Fruit fly (Drosophila melanogaster) whole organism, embryonic: ENCODE measurements around the gene CG31759.

Experiments used
- Ada2b ChIP-seq: fragments of 200-800 bp; sonication (Bioruptor generic); IDR thresholded peaks from 2 replicates; pipeline ENCODE4 v1.3.6; 2022; ENCODE audit warnings: missing biosample characterization, missing genetic modification characterization
- Asciz ChIP-seq: fragments of 200-800 bp; sonication (Bioruptor generic); optimal IDR thresholded peaks from 2 replicates; lab custom pipeline; 2017; ENCODE audit warnings: missing biosample characterization, mild to moderate bottlenecking, missing genetic modification characterization, missing genetic modification reagents
- Bgb ChIP-seq: fragments of 200-800 bp; sonication (Bioruptor generic); IDR thresholded peaks from 2 replicates; pipeline ENCODE4 v1.3.6; 2022; ENCODE audit warnings: missing biosample characterization, missing genetic modification characterization; ENCODE audit not compliant: partially characterized antibody
- BtbVII ChIP-seq: fragments of 200-800 bp; sonication (Bioruptor generic); optimal IDR thresholded peaks from 3 replicates; lab custom pipeline; 2017; ENCODE audit warnings: missing biosample characterization, mild to moderate bottlenecking, missing genetic modification characterization
- CG11247 ChIP-seq: fragments of 200-800 bp; sonication (Bioruptor generic); IDR thresholded peaks from 2 replicates; pipeline ENCODE4 v1.3.6; 2022; ENCODE audit warnings: missing biosample characterization, missing genetic modification characterization
- CG11723 ChIP-seq: fragments of 200-800 bp; sonication (Bioruptor generic); optimal IDR thresholded peaks from 2 replicates; lab custom pipeline; 2017; ENCODE audit warnings: missing biosample characterization, mild to moderate bottlenecking, missing genetic modification characterization
- CG13296 ChIP-seq: fragments of 200-800 bp; sonication (Bioruptor generic); optimal IDR thresholded peaks from 3 replicates; lab custom pipeline; 2018; ENCODE audit warnings: missing biosample characterization, mild to moderate bottlenecking, missing genetic modification characterization
- CG15269 ChIP-seq: fragments of 200-800 bp; sonication (Bioruptor generic); optimal IDR thresholded peaks from 2 replicates; lab custom pipeline; 2018; ENCODE audit warnings: missing biosample characterization, mild to moderate bottlenecking, missing genetic modification characterization, moderate library complexity
- CG15696 ChIP-seq: fragments of 200-800 bp; sonication (Bioruptor generic); optimal IDR thresholded peaks from 2 replicates; lab custom pipeline; 2019; ENCODE audit warnings: missing biosample characterization, mild to moderate bottlenecking, missing genetic modification characterization, moderate library complexity
- CG17912 ChIP-seq: fragments of 200-800 bp; sonication (Bioruptor generic); optimal IDR thresholded peaks from 2 replicates; lab custom pipeline; 2018; ENCODE audit warnings: missing biosample characterization, mild to moderate bottlenecking, missing genetic modification characterization
- CG32532 ChIP-seq: fragments of 200-800 bp; sonication (Bioruptor generic); IDR thresholded peaks from 2 replicates; pipeline ENCODE4 v1.3.6; 2022; ENCODE audit warnings: missing biosample characterization, missing genetic modification characterization
- CG3281 ChIP-seq: fragments of 200-800 bp; sonication (Bioruptor generic); optimal IDR thresholded peaks from 3 replicates; lab custom pipeline; 2017; ENCODE audit warnings: missing biosample characterization, mild to moderate bottlenecking, missing genetic modification characterization
- CG33213 ChIP-seq: fragments of 200-800 bp; sonication (Bioruptor generic); optimal IDR thresholded peaks from 3 replicates; lab custom pipeline; 2016; ENCODE audit warnings: missing biosample characterization, missing genetic modification characterization
- CG34224 ChIP-seq: fragments of 200-800 bp; sonication (Bioruptor generic); IDR thresholded peaks from 3 replicates; pipeline ENCODE4 v1.3.6; 2022; ENCODE audit warnings: missing biosample characterization, missing genetic modification characterization; ENCODE audit not compliant: partially characterized antibody
- CG3847 ChIP-seq: fragments of 200-800 bp; sonication (Bioruptor generic); IDR thresholded peaks from 2 replicates; pipeline ENCODE4 v1.3.6; 2022; ENCODE audit warnings: missing biosample characterization, missing genetic modification characterization
- CG4707 ChIP-seq: fragments of 200-800 bp; sonication (Bioruptor generic); optimal IDR thresholded peaks from 2 replicates; lab custom pipeline; 2018; ENCODE audit warnings: missing biosample characterization, mild to moderate bottlenecking, missing genetic modification characterization, moderate library complexity
- CG6254 ChIP-seq: fragments of 200-800 bp; sonication (Bioruptor generic); optimal IDR thresholded peaks from 3 replicates; lab custom pipeline; 2017; ENCODE audit warnings: mild to moderate bottlenecking, missing biosample characterization, missing genetic modification reagents, missing genetic modification characterization
- CG8290 ChIP-seq, 3 experiments: fragments of 200-800 bp; sonication (Bioruptor generic); optimal IDR thresholded peaks; 2 replicates each; lab custom pipeline; 2016 to 2019; ENCODE audit warnings: missing biosample characterization in 3 of 3, missing genetic modification characterization in 3 of 3, mild to moderate bottlenecking in 2 of 3, moderate library complexity in 1 of 3
- CrebB ChIP-seq: fragments of 200-800 bp; sonication (Bioruptor generic); optimal IDR thresholded peaks from 3 replicates; lab custom pipeline; 2018; ENCODE audit warnings: missing biosample characterization, mild to moderate bottlenecking, missing genetic modification characterization
- Dbx ChIP-seq: fragments of 200-800 bp; sonication (Bioruptor generic); IDR thresholded peaks from 3 replicates; pipeline ENCODE4 v1.3.6; 2022; ENCODE audit warnings: missing biosample characterization, missing genetic modification characterization
- Drgx ChIP-seq: fragments of 200-800 bp; sonication (Bioruptor generic); IDR thresholded peaks from 2 replicates; pipeline ENCODE4 v1.3.6; 2022; ENCODE audit warnings: missing biosample characterization, missing genetic modification characterization
- ERR ChIP-seq: fragments of 200-800 bp; sonication (Bioruptor generic); optimal IDR thresholded peaks from 2 replicates; lab custom pipeline; 2016; ENCODE audit warnings: missing biosample characterization, missing genetic modification characterization
- Ets65A ChIP-seq: fragments of 200-800 bp; sonication (Bioruptor generic); peaks from one replicate; lab custom pipeline; 2016; ENCODE audit warnings: missing biosample characterization, missing genetic modification characterization
- Fer3 ChIP-seq: fragments of 200-800 bp; sonication (Bioruptor generic); optimal IDR thresholded peaks from 2 replicates; lab custom pipeline; 2018; ENCODE audit warnings: missing biosample characterization, mild to moderate bottlenecking, missing genetic modification characterization, moderate library complexity
- Hand ChIP-seq: fragments of 200-800 bp; sonication (Bioruptor generic); optimal IDR thresholded peaks from 2 replicates; lab custom pipeline; 2017; ENCODE audit warnings: mild to moderate bottlenecking, missing biosample characterization, missing genetic modification reagents, missing genetic modification characterization
- HmgZ ChIP-seq: fragments of 200-800 bp; sonication (Bioruptor generic); optimal IDR thresholded peaks from 2 replicates; lab custom pipeline; 2018; ENCODE audit warnings: missing biosample characterization, mild to moderate bottlenecking, missing genetic modification characterization
- Lhr ChIP-seq: fragments of 200-800 bp; sonication (Bioruptor generic); optimal IDR thresholded peaks from 3 replicates; lab custom pipeline; 2017; ENCODE audit warnings: mild to moderate bottlenecking, missing biosample characterization, missing genetic modification reagents, missing genetic modification characterization
- Opbp ChIP-seq: fragments of 200-800 bp; sonication (Bioruptor generic); IDR thresholded peaks from 3 replicates; pipeline ENCODE4 v1.3.6; 2022; ENCODE audit warnings: missing biosample characterization, missing genetic modification characterization; ENCODE audit not compliant: partially characterized antibody
- PHDP ChIP-seq: fragments of 200-800 bp; sonication (Bioruptor generic); optimal IDR thresholded peaks from 3 replicates; lab custom pipeline; 2018; ENCODE audit warnings: missing biosample characterization, mild to moderate bottlenecking, missing genetic modification characterization, moderate library complexity
- Sry-δ ChIP-seq: fragments of 200-800 bp; sonication (Bioruptor generic); optimal IDR thresholded peaks from 2 replicates; lab custom pipeline; 2016; ENCODE audit warnings: missing biosample characterization, missing genetic modification characterization
- Trl ChIP-seq, 3 experiments: fragments of >200 bp in 2 of 3; fragments of 200-800 bp in 1 of 3; sonication (Bioruptor generic) in 1 of 3; optimal IDR thresholded peaks; 2 replicates in 1 of 3; 3 replicates in 2 of 3; lab custom pipeline; 2016 to 2017; ENCODE audit warnings: missing biosample characterization in 1 of 3, missing genetic modification characterization in 1 of 3
- ara ChIP-seq: fragments of 200-800 bp; sonication (Bioruptor generic); IDR thresholded peaks from 2 replicates; pipeline ENCODE4 v1.3.6; 2022; ENCODE audit warnings: missing biosample characterization, missing genetic modification characterization
- cg ChIP-seq: fragments of 200-800 bp; sonication (Bioruptor generic); optimal IDR thresholded peaks from 3 replicates; lab custom pipeline; 2019; ENCODE audit warnings: missing biosample characterization, mild to moderate bottlenecking, missing genetic modification characterization, moderate library complexity
- ci ChIP-seq: fragments of 200-800 bp; sonication (Bioruptor generic); IDR thresholded peaks from 3 replicates; pipeline ENCODE4 v1.3.6; 2022; ENCODE audit warnings: missing biosample characterization, missing genetic modification characterization
- cwo ChIP-seq: fragments of 200-800 bp; sonication (Bioruptor generic); optimal IDR thresholded peaks from 3 replicates; lab custom pipeline; 2017; ENCODE audit warnings: missing biosample characterization, missing genetic modification characterization, mild to moderate bottlenecking, moderate library complexity, missing genetic modification reagents
- dati ChIP-seq: fragments of 200-800 bp; sonication (Bioruptor generic); IDR thresholded peaks from 2 replicates; pipeline ENCODE4 v1.3.6; 2022; ENCODE audit warnings: missing biosample characterization, missing genetic modification characterization
- eyg ChIP-seq: fragments of 200-800 bp; sonication (Bioruptor generic); optimal IDR thresholded peaks from 3 replicates; lab custom pipeline; 2016; ENCODE audit warnings: missing biosample characterization, missing genetic modification characterization
- h ChIP-seq: fragments of >200 bp; optimal IDR thresholded peaks from 2 replicates; lab custom pipeline; 2017
- lab ChIP-seq: fragments of 200-800 bp; sonication (Bioruptor generic); optimal IDR thresholded peaks from 3 replicates; lab custom pipeline; 2017; ENCODE audit warnings: missing biosample characterization, missing genetic modification characterization, mild to moderate bottlenecking, moderate library complexity, missing genetic modification reagents
- lov ChIP-seq, 2 experiments: fragments of 200-800 bp in 1 of 2; fragments of >200 bp in 1 of 2; sonication (Bioruptor generic) in 1 of 2; IDR thresholded peaks in 1 of 2; optimal IDR thresholded peaks in 1 of 2; 2 replicates in 1 of 2; 3 replicates in 1 of 2; pipeline versions ENCODE4 v1.3.6 to Lab custom; 2017 to 2022; ENCODE audit warnings: missing biosample characterization in 1 of 2, missing genetic modification characterization in 1 of 2
- mam ChIP-seq: fragments of 200-800 bp; sonication (Bioruptor generic); optimal IDR thresholded peaks from 3 replicates; lab custom pipeline; 2016; ENCODE audit warnings: missing biosample characterization, missing genetic modification characterization
- odd ChIP-seq: fragments of 200-800 bp; sonication (Bioruptor generic); optimal IDR thresholded peaks from 2 replicates; lab custom pipeline; 2017; ENCODE audit warnings: missing biosample characterization, mild to moderate bottlenecking, missing genetic modification characterization
- pnt ChIP-seq: fragments of 200-800 bp; sonication (Bioruptor generic); optimal IDR thresholded peaks from 3 replicates; lab custom pipeline; 2016; ENCODE audit warnings: missing biosample characterization, missing genetic modification characterization
- prd ChIP-seq, 3 experiments: fragments of >200 bp in 2 of 3; fragments of 200-800 bp in 1 of 3; sonication (Bioruptor generic) in 1 of 3; optimal IDR thresholded peaks in 2 of 3; IDR thresholded peaks in 1 of 3; 2 replicates in 2 of 3; 3 replicates in 1 of 3; pipeline versions ENCODE4 v1.3.6 to Lab custom; 2017 to 2022; ENCODE audit warnings: missing biosample characterization in 1 of 3, missing genetic modification characterization in 1 of 3
- sens ChIP-seq: fragments of 200-800 bp; sonication (Bioruptor generic); peaks from one replicate; lab custom pipeline; 2016; ENCODE audit warnings: missing biosample characterization, missing genetic modification characterization
- twi ChIP-seq: fragments of 200-800 bp; optimal IDR thresholded peaks from 2 replicates; lab custom pipeline; 2019; ENCODE audit warnings: missing biosample characterization, mild to moderate bottlenecking, missing genetic modification characterization, moderate library complexity
- z ChIP-seq: fragments of 200-800 bp; sonication (Bioruptor generic); IDR thresholded peaks from 3 replicates; pipeline ENCODE4 v1.3.6; 2022; ENCODE audit warnings: missing biosample characterization, missing genetic modification characterization
- zfh2 ChIP-seq: fragments of 200-800 bp; sonication (Bioruptor generic); optimal IDR thresholded peaks from 2 replicates; lab custom pipeline; 2016; ENCODE audit warnings: missing biosample characterization, missing genetic modification characterization

Gene CG31759

DNA sequence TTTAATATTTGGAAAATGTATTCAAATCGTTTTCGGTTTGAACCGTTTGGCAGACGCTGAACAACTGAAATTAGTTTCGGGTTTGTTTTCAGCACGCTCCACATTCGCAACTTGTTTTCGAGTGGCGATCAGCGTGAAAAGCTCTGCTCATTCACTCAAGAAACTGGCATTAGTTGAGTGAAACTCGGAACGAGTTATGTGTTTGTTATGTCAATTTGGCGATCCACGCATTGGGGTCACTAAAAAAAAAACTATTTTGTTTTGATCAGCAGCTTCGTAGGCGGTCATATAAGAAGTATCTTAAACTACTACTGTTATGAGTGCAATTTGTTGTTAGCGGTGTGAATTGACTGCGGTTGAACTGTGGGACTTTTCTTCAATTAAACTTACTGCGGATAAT, 29.9 kb upstream of the CG31759 start, which contains the start of gene atilla (continued):
- TF ChIP-seq CG8290 (GFP tag; optimal IDR thresholded peaks at IDR 0.05; lab: Kevin White, UChicago) (no peak), CG8290 (tag; optimal IDR thresholded peaks at IDR 0.05; lab: Kevin White, UChicago) (peak in 1 of 2 experiments; percentile 9), lab (GFP tag; lab: Kevin White, UChicago) (peak; percentile 36), Fer3 (peak; percentile 5), HmgZ (tag; lab: Kevin White, UChicago) (no peak), CG3281 (GFP tag; lab: Kevin White, UChicago) (peak; percentile 26), CG11723 (GFP tag; lab: Kevin White, UChicago) (no peak), CG15269 (tag; lab: Kevin White, UChicago) (no peak), dati (GFP tag; lab: Robert Waterston, UW) (no peak), cwo (GFP tag; lab: Kevin White, UChicago) (no peak), eyg (GFP tag; lab: Kevin White, UChicago) (no peak), Hand (no peak), CG33213 (GFP tag; lab: Kevin White, UChicago) (no peak), CG3847 (GFP tag; lab: Robert Waterston, UW) (no peak), Sry-δ (GFP tag; lab: Kevin White, UChicago) (no peak), CG34224 (0 out of 3 replicates have a peak, but pooled peaks have one; percentile 11), PHDP (tag; lab: Kevin White, UChicago) (no peak), Dbx (GFP tag; lab: Robert Waterston, UW) (0 out of 3 replicates have a peak, but pooled peaks have one; percentile 6), prd (optimal IDR thresholded peaks at IDR 0.05; lab: Kevin White, UChicago) (no peak), prd (GFP tag; IDR thresholded peaks at IDR 0.05; lab: Robert Waterston, UW) (no peak), CrebB (tag; lab: Kevin White, UChicago) (no peak), odd (GFP tag; lab: Kevin White, UChicago) (no peak), Bgb (no peak), twi (tag; lab: Kevin White, UChicago) (no peak), CG13296 (GFP tag; lab: Kevin White, UChicago) (peak; percentile 10), h (lab: Kevin White, UChicago) (no peak), z (peak; percentile 95)

dm6 chr2L:12192978-12193377, 14.5 kb upstream of the CG31759 start:
- peak; percentile 61 for TF ChIP-seq sens (GFP tag; lab: Kevin White, UChicago)
- TF ChIP-seq Drgx: 0 out of 2 replicates have a peak, but pooled peaks have one; percentile 10
- no peak for TF ChIP-seq zfh2
- TF ChIP-seq Ets65A (GFP tag; lab: Kevin White, UChicago): peak; percentile 9

dm6 chr2L:12194858-12195257, 12.7 kb upstream of the CG31759 start:
- TF ChIP-seq sens (GFP tag; lab: Kevin White, UChicago) (peak; percentile 6), Opbp (GFP tag; lab: Robert Waterston, UW) (no peak), Ada2b (GFP tag; lab: Robert Waterston, UW) (no peak), BtbVII (GFP tag; lab: Kevin White, UChicago) (no peak), CG32532 (GFP tag; lab: Robert Waterston, UW) (peak; percentile 8; the same call in 1 of the 2 replicates), CG4707 (no peak), CG6254 (GFP tag; lab: Kevin White, UChicago) (no peak), Lhr (no peak), pnt (GFP tag; lab: Kevin White, UChicago) (no peak), CG11247 (no peak), cg (no peak), ERR (no peak), lov (optimal IDR thresholded peaks at IDR 0.05; lab: Kevin White, UChicago) (no peak), lov (GFP tag; IDR thresholded peaks at IDR 0.05; lab: Robert Waterston, UW) (0 out of 3 replicates have a peak, but pooled peaks have one; percentile 40), CG17912 (GFP tag; lab: Kevin White, UChicago) (no peak), CG15696 (tag; lab: Kevin White, UChicago) (peak; percentile 30), mam (no peak), ara (GFP tag; lab: Robert Waterston, UW) (peak; percentile 43; the same call in 1 of the 2 replicates), Asciz (GFP tag; lab: Kevin White, UChicago) (peak; percentile 29), ci (GFP tag; lab: Robert Waterston, UW) (0 out of 3 replicates have a peak, but pooled peaks have one; percentile 17), Trl (optimal IDR thresholded peaks at IDR 0.05; lab: Kevin White, UChicago) (no peak), Trl (GFP tag; optimal IDR thresholded peaks at IDR 0.05; lab: Kevin White, UChicago) (no peak)
